Fruit fly (Drosophila melanogaster): ENCODE data around the gene CG15812.

Gene CG15812

DNA sequence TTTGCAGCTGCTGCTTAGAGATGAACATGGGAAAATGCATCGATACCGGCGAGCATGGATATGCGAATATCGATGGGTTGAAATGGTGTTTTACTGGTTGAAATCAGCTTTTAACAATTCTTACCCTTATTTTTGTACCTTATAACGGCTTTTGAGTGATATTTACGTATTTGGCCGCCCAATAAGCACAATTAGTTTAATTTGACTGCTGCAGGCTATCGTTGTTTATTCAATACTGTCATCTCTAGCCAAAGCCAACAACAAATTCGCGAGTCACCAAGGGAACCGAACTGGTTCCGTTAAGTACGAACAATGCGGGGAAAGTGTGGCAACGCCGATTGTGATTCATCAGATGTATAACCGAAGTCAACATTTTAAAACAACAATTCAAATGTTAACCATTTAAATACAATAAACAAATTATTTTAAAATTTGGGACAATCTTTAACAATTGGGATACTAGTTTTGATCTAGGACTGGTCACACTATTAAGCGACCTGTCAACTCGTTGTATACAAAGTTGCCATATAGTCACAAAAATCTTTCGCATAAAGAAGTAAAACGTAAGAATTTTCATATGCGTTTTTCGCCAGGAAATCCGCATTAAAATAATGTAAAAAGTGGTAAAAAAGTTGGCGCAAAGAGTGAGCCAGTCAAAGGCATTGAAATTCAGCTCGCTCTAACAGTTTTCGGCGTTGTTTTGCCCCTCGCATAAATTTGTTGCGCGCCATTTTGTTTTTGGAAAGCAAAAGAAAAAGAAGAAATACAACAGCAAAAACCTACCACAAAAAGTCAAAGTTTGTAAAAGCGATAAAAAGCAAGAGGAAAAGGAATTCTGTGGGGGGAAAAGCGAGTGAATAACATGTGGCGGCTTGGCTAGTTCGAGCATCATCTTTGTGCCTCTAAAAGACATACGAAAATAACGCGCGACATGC, 11.4 kb upstream of the CG15812 start, which contains the start of the genes Usp5 and BtbVII (continued):
- TF ChIP-seq Taf1 (GFP tag; IDR thresholded peaks at IDR 0.05): peak; percentile 48
- no peak for TF ChIP-seq D (optimal IDR thresholded peaks at IDR 0.05)
- peak; percentile 28 for TF ChIP-seq D (GFP tag; optimal IDR thresholded peaks at IDR 0.05)
- TF ChIP-seq Optix (GFP tag; IDR thresholded peaks at IDR 0.05): peak; percentile 33; the same call in 1 of the 3 replicates
- no peak for TF ChIP-seq CG10565 (GFP tag; optimal IDR thresholded peaks at IDR 0.05)
- peak; percentile 50 for TF ChIP-seq CG12942 (GFP tag; optimal IDR thresholded peaks at IDR 0.05)
- peak; percentile 34 for TF ChIP-seq Nf-YB (GFP tag; optimal IDR thresholded peaks at IDR 0.05)
- TF ChIP-seq lbe (GFP tag; optimal IDR thresholded peaks at IDR 0.05): peak; percentile 4
- TF ChIP-seq E2f1 (GFP tag; IDR thresholded peaks at IDR 0.05): peak; percentile 49; the same call in 1 of the 2 replicates
- no peak for TF ChIP-seq CG15011 (GFP tag; optimal IDR thresholded peaks at IDR 0.05)
- TF ChIP-seq CG12104 (GFP tag; optimal IDR thresholded peaks at IDR 0.05): no peak
- TF ChIP-seq pho (GFP tag; optimal IDR thresholded peaks at IDR 0.05): peak; percentile 57
- TF ChIP-seq CG18262 (tag; optimal IDR thresholded peaks at IDR 0.05): peak; percentile 34
- TF ChIP-seq CG3726 (GFP tag; IDR thresholded peaks at IDR 0.05): no peak
- TF ChIP-seq HLHmδ (GFP tag; optimal IDR thresholded peaks at IDR 0.05): no peak
- peak; percentile 59 for TF ChIP-seq Xbp1 (GFP tag; optimal IDR thresholded peaks at IDR 0.05)
- TF ChIP-seq ewg (GFP tag; optimal IDR thresholded peaks at IDR 0.05): peak; percentile 46
- no peak for TF ChIP-seq CG2875 (GFP tag; optimal IDR thresholded peaks at IDR 0.05)
- TF ChIP-seq az2 (GFP tag; optimal IDR thresholded peaks at IDR 0.05): peak; percentile 64
- TF ChIP-seq CG11093 (GFP tag; IDR thresholded peaks at IDR 0.05): no peak
- peak; percentile 8 for TF ChIP-seq org-1 (GFP tag; optimal IDR thresholded peaks at IDR 0.05)
- peak; percentile 75 for TF ChIP-seq mam (GFP tag; optimal IDR thresholded peaks at IDR 0.05)
- TF ChIP-seq CG11560 (tag; IDR thresholded peaks at IDR 0.05): no peak
- no peak for TF ChIP-seq CG16779 (GFP tag; IDR thresholded peaks at IDR 0.05)
- TF ChIP-seq MTF-1 (GFP tag; optimal IDR thresholded peaks at IDR 0.05; ENCODE audit: borderline replicate concordance): no peak
- no peak for TF ChIP-seq CG7271 (tag; optimal IDR thresholded peaks at IDR 0.05)
- TF ChIP-seq kay (GFP tag; optimal IDR thresholded peaks at IDR 0.05): peak; percentile 70
- peak; percentile 48; the same call in 1 of the 2 replicates for TF ChIP-seq Adf1 (GFP tag; IDR thresholded peaks at IDR 0.05)
- TF ChIP-seq CG9609 (GFP tag; optimal IDR thresholded peaks at IDR 0.05): peak; percentile 54
- no peak for TF ChIP-seq esg (GFP tag; conservative IDR thresholded peaks at IDR 0.05)
- peak; percentile 80 for TF ChIP-seq CG7963 (GFP tag; IDR thresholded peaks at IDR 0.05; ENCODE audit: partially characterized antibody)
- no peak for TF ChIP-seq CG10431 (GFP tag; optimal IDR thresholded peaks at IDR 0.05)
- TF ChIP-seq CG9817 (tag; optimal IDR thresholded peaks at IDR 0.05): peak; percentile 39
- TF ChIP-seq CG11696 (GFP tag; IDR thresholded peaks at IDR 0.05): 0 out of 2 replicates have a peak, but pooled peaks have one; percentile 33
- TF ChIP-seq Dek (tag; optimal IDR thresholded peaks at IDR 0.05): peak; percentile 46
- 0 out of 2 replicates have a peak, but pooled peaks have one; percentile 7 for TF ChIP-seq sim (GFP tag; IDR thresholded peaks at IDR 0.05)
- TF ChIP-seq Mad (GFP tag; optimal IDR thresholded peaks at IDR 0.05): peak; percentile 66
- peak; percentile 18 for TF ChIP-seq CG3163 (GFP tag; optimal IDR thresholded peaks at IDR 0.05)
- TF ChIP-seq B-H1 (GFP tag; IDR thresholded peaks at IDR 0.05): peak; percentile 40; the same call in 1 of the 3 replicates
- TF ChIP-seq CG32532 (GFP tag; IDR thresholded peaks at IDR 0.05): peak; percentile 68
- TF ChIP-seq Bdp1 (GFP tag; optimal IDR thresholded peaks at IDR 0.05): peak; percentile 64
- TF ChIP-seq NC2β (GFP tag; optimal IDR thresholded peaks at IDR 0.05): peak; percentile 59
- TF ChIP-seq CG3838 (GFP tag; optimal IDR thresholded peaks at IDR 0.05): no peak
- no peak for TF ChIP-seq ab (GFP tag; optimal IDR thresholded peaks at IDR 0.05)
- TF ChIP-seq CG32772 (GFP tag; IDR thresholded peaks at IDR 0.05): peak; percentile 62
- TF ChIP-seq Sox102F (GFP tag; optimal IDR thresholded peaks at IDR 0.05): no peak
- TF ChIP-seq CG2116 (GFP tag; optimal IDR thresholded peaks at IDR 0.05): peak; percentile 71
- TF ChIP-seq dmrt11E (tag; optimal IDR thresholded peaks at IDR 0.05): peak; percentile 55
- TF ChIP-seq CG7556 (GFP tag; optimal IDR thresholded peaks at IDR 0.05): no peak
